Fruit fly (Drosophila melanogaster) whole organism, embryonic: ENCODE data around the gene SuUR.

Experiments
- B-H1 ChIP-seq: fragments of 200-800 bp; sonication (Bioruptor generic); IDR thresholded peaks from 3 replicates; pipeline ENCODE4 v1.3.6; 2022; ENCODE audit warnings: missing biosample characterization, missing genetic modification characterization
- BtbVII ChIP-seq: fragments of 200-800 bp; sonication (Bioruptor generic); optimal IDR thresholded peaks from 3 replicates; lab custom pipeline; 2017; ENCODE audit warnings: missing biosample characterization, mild to moderate bottlenecking, missing genetic modification characterization
- CG10267 ChIP-seq: fragments of 200-800 bp; sonication (Bioruptor generic); optimal IDR thresholded peaks from 2 replicates; lab custom pipeline; 2018; ENCODE audit warnings: missing biosample characterization, mild to moderate bottlenecking, missing genetic modification characterization, moderate library complexity
- CG10543 ChIP-seq: fragments of 200-800 bp; sonication (Bioruptor generic); optimal IDR thresholded peaks from 3 replicates; lab custom pipeline; 2017; ENCODE audit warnings: missing biosample characterization, mild to moderate bottlenecking, missing genetic modification characterization, moderate library complexity
- CG12219 ChIP-seq: fragments of 200-800 bp; sonication (Bioruptor generic); optimal IDR thresholded peaks from 3 replicates; lab custom pipeline; 2018; ENCODE audit warnings: missing biosample characterization, mild to moderate bottlenecking, missing genetic modification characterization
- CG13287 ChIP-seq: fragments of 200-800 bp; sonication (Bioruptor generic); IDR thresholded peaks from 2 replicates; pipeline ENCODE4 v1.3.6; 2022; ENCODE audit warnings: missing biosample characterization, missing genetic modification characterization; ENCODE audit not compliant: partially characterized antibody
- CG13296 ChIP-seq: fragments of 200-800 bp; sonication (Bioruptor generic); optimal IDR thresholded peaks from 3 replicates; lab custom pipeline; 2018; ENCODE audit warnings: missing biosample characterization, mild to moderate bottlenecking, missing genetic modification characterization
- CG13894 ChIP-seq: fragments of 200-800 bp; sonication (Bioruptor generic); optimal IDR thresholded peaks from 3 replicates; lab custom pipeline; 2018; ENCODE audit warnings: missing biosample characterization, mild to moderate bottlenecking, missing genetic modification characterization, moderate library complexity
- CG14667 ChIP-seq: fragments of 200-800 bp; sonication (Bioruptor generic); IDR thresholded peaks from 2 replicates; pipeline ENCODE4 v1.3.6; 2022; ENCODE audit warnings: missing biosample characterization, missing genetic modification characterization
- CG14860 ChIP-seq: fragments of 200-800 bp; sonication (Bioruptor generic); IDR thresholded peaks from 3 replicates; pipeline ENCODE4 v1.3.6; 2022; ENCODE audit warnings: missing biosample characterization, missing genetic modification characterization; ENCODE audit not compliant: partially characterized antibody
- CG15269 ChIP-seq: fragments of 200-800 bp; sonication (Bioruptor generic); optimal IDR thresholded peaks from 2 replicates; lab custom pipeline; 2018; ENCODE audit warnings: missing biosample characterization, mild to moderate bottlenecking, missing genetic modification characterization, moderate library complexity
- CG16813 ChIP-seq: fragments of 200-800 bp; sonication (Bioruptor generic); IDR thresholded peaks from 3 replicates; pipeline ENCODE4 v1.3.6; 2022; ENCODE audit warnings: missing biosample characterization, missing genetic modification characterization; ENCODE audit not compliant: partially characterized antibody
- CG17385 ChIP-seq: fragments of 200-800 bp; sonication (Bioruptor generic); optimal IDR thresholded peaks from 3 replicates; lab custom pipeline; 2018; ENCODE audit warnings: missing biosample characterization, mild to moderate bottlenecking, missing genetic modification characterization
- CG31441 ChIP-seq: fragments of 200-800 bp; sonication (Bioruptor generic); IDR thresholded peaks from 2 replicates; pipeline ENCODE4 v1.3.6; 2022; ENCODE audit warnings: missing biosample characterization, missing genetic modification characterization
- CG32532 ChIP-seq: fragments of 200-800 bp; sonication (Bioruptor generic); IDR thresholded peaks from 2 replicates; pipeline ENCODE4 v1.3.6; 2022; ENCODE audit warnings: missing biosample characterization, missing genetic modification characterization
- CG32772 ChIP-seq: fragments of 200-800 bp; sonication (Bioruptor generic); IDR thresholded peaks from 2 replicates; pipeline ENCODE4 v1.3.6; 2022; ENCODE audit warnings: missing biosample characterization, missing genetic modification characterization
- CG4360 ChIP-seq: fragments of 200-800 bp; sonication (Bioruptor generic); IDR thresholded peaks from 2 replicates; pipeline ENCODE4 v1.3.6; 2022; ENCODE audit warnings: missing biosample characterization, missing genetic modification characterization
- CG6254 ChIP-seq: fragments of 200-800 bp; sonication (Bioruptor generic); optimal IDR thresholded peaks from 3 replicates; lab custom pipeline; 2017; ENCODE audit warnings: mild to moderate bottlenecking, missing biosample characterization, missing genetic modification reagents, missing genetic modification characterization
- CG6813 ChIP-seq: fragments of 200-800 bp; sonication (Bioruptor generic); optimal IDR thresholded peaks from 2 replicates; lab custom pipeline; 2017; ENCODE audit warnings: missing biosample characterization, missing genetic modification characterization, mild to moderate bottlenecking, moderate library complexity, missing genetic modification reagents
- CG7556 ChIP-seq: fragments of 200-800 bp; sonication (Bioruptor generic); optimal IDR thresholded peaks from 2 replicates; lab custom pipeline; 2017; ENCODE audit warnings: missing biosample characterization, mild to moderate bottlenecking, missing genetic modification characterization
- CG9609 ChIP-seq: fragments of 200-800 bp; sonication (Bioruptor generic); optimal IDR thresholded peaks from 3 replicates; lab custom pipeline; 2016; ENCODE audit warnings: missing biosample characterization, missing genetic modification characterization
- D ChIP-seq, 2 experiments: fragments of 200-800 bp in 1 of 2; fragments of >200 bp in 1 of 2; sonication (Bioruptor generic) in 1 of 2; optimal IDR thresholded peaks; 2 replicates in 1 of 2; 3 replicates in 1 of 2; lab custom pipeline; 2017; ENCODE audit warnings: mild to moderate bottlenecking in 1 of 2, missing biosample characterization in 1 of 2, missing genetic modification characterization in 1 of 2, missing genetic modification reagents in 1 of 2
- D19A ChIP-seq: fragments of 200-800 bp; optimal IDR thresholded peaks from 3 replicates; lab custom pipeline; 2019; ENCODE audit warnings: missing biosample characterization, mild to moderate bottlenecking, missing genetic modification characterization, moderate library complexity
- HLH3B ChIP-seq: fragments of 200-800 bp; sonication (Bioruptor generic); IDR thresholded peaks from 2 replicates; pipeline ENCODE4 v1.3.6; 2022; ENCODE audit warnings: missing biosample characterization, missing genetic modification characterization
- HLH54F ChIP-seq: fragments of 200-800 bp; sonication (Bioruptor generic); optimal IDR thresholded peaks from 3 replicates; lab custom pipeline; 2016; ENCODE audit warnings: missing biosample characterization, missing genetic modification characterization
- HLHmδ ChIP-seq: fragments of 200-800 bp; sonication (Bioruptor generic); optimal IDR thresholded peaks from 2 replicates; lab custom pipeline; 2018; ENCODE audit warnings: missing biosample characterization, mild to moderate bottlenecking, missing genetic modification characterization, moderate library complexity
- Hr51 ChIP-seq, 2 experiments: fragments of 200-800 bp; sonication (Bioruptor generic); optimal IDR thresholded peaks; 2 replicates in 1 of 2; 3 replicates in 1 of 2; lab custom pipeline; 2016 to 2018; ENCODE audit warnings: missing biosample characterization in 2 of 2, missing genetic modification characterization in 2 of 2, mild to moderate bottlenecking in 1 of 2, moderate library complexity in 1 of 2
- MBD-R2 ChIP-seq: fragments of 200-800 bp; sonication (Bioruptor generic); IDR thresholded peaks from 2 replicates; pipeline ENCODE4 v1.3.6; 2022; ENCODE audit warnings: missing biosample characterization, missing genetic modification characterization
- Mad ChIP-seq: fragments of 200-800 bp; sonication (Bioruptor generic); optimal IDR thresholded peaks from 2 replicates; lab custom pipeline; 2016; ENCODE audit warnings: missing biosample characterization, missing genetic modification characterization
- NC2α ChIP-seq: fragments of 200-800 bp; sonication (Bioruptor generic); optimal IDR thresholded peaks from 2 replicates; lab custom pipeline; 2016; ENCODE audit warnings: missing biosample characterization, missing genetic modification characterization
- Nf-YC ChIP-seq: fragments of 200-800 bp; optimal IDR thresholded peaks from 3 replicates; lab custom pipeline; 2019; ENCODE audit warnings: missing biosample characterization, mild to moderate bottlenecking, missing genetic modification characterization, moderate library complexity
- Six4 ChIP-seq: fragments of 200-800 bp; sonication (Bioruptor generic); optimal IDR thresholded peaks from 2 replicates; lab custom pipeline; 2016; ENCODE audit warnings: missing biosample characterization, missing genetic modification characterization
- Spps ChIP-seq: fragments of 200-800 bp; sonication (Bioruptor generic); optimal IDR thresholded peaks from 2 replicates; lab custom pipeline; 2018; ENCODE audit warnings: missing biosample characterization, mild to moderate bottlenecking, missing genetic modification characterization
- abd-A ChIP-seq: fragments of 200-800 bp; sonication (Bioruptor generic); optimal IDR thresholded peaks from 3 replicates; lab custom pipeline; 2019; ENCODE audit warnings: missing biosample characterization, mild to moderate bottlenecking, missing genetic modification characterization, moderate library complexity
- ap ChIP-seq: fragments of 200-800 bp; sonication (Bioruptor generic); IDR thresholded peaks from 2 replicates; pipeline ENCODE4 v1.3.6; 2022; ENCODE audit warnings: missing biosample characterization, missing genetic modification characterization
- chn ChIP-seq: fragments of 200-800 bp; sonication (Bioruptor generic); optimal IDR thresholded peaks from 2 replicates; lab custom pipeline; 2016; ENCODE audit warnings: missing biosample characterization, missing genetic modification characterization
- ci ChIP-seq: fragments of 200-800 bp; sonication (Bioruptor generic); IDR thresholded peaks from 3 replicates; pipeline ENCODE4 v1.3.6; 2022; ENCODE audit warnings: missing biosample characterization, missing genetic modification characterization
- esg ChIP-seq: fragments of 200-800 bp; sonication (Bioruptor generic); conservative IDR thresholded peaks from 2 replicates; pipeline ENCODE4 v1.3.6; 2022; ENCODE audit warnings: missing biosample characterization, missing genetic modification characterization
- eve ChIP-seq, 2 experiments: fragments of >200 bp; optimal IDR thresholded peaks; 2 replicates each; lab custom pipeline; 2017; ENCODE audit warnings: missing biosample characterization in 2 of 2, missing genetic modification characterization in 2 of 2
- ftz-f1 ChIP-seq: fragments of 200-800 bp; sonication (Bioruptor generic); optimal IDR thresholded peaks from 2 replicates; lab custom pipeline; 2016; ENCODE audit warnings: missing biosample characterization, missing genetic modification characterization
- hb ChIP-seq: fragments of 200-800 bp; sonication (Bioruptor generic); IDR thresholded peaks from 3 replicates; pipeline ENCODE4 v1.3.6; 2022; ENCODE audit warnings: missing biosample characterization, missing genetic modification characterization; ENCODE audit not compliant: partially characterized antibody
- lilli ChIP-seq: fragments of 200-800 bp; sonication (Bioruptor generic); optimal IDR thresholded peaks from 3 replicates; lab custom pipeline; 2016; ENCODE audit warnings: missing biosample characterization, missing genetic modification characterization
- otp ChIP-seq: fragments of 200-800 bp; sonication (Bioruptor generic); IDR thresholded peaks from 3 replicates; pipeline ENCODE4, ENCODE4 v1.3.6; 2022; ENCODE audit warnings: missing biosample characterization, missing genetic modification characterization
- pzg ChIP-seq: fragments of 200-800 bp; sonication (Bioruptor generic); optimal IDR thresholded peaks from 3 replicates; lab custom pipeline; 2018; ENCODE audit warnings: missing biosample characterization, mild to moderate bottlenecking, missing genetic modification characterization, moderate library complexity
- sens ChIP-seq: fragments of 200-800 bp; sonication (Bioruptor generic); peaks from one replicate; lab custom pipeline; 2016; ENCODE audit warnings: missing biosample characterization, missing genetic modification characterization
- seq ChIP-seq: fragments of 200-800 bp; sonication (Bioruptor generic); IDR thresholded peaks from 2 replicates; pipeline ENCODE4 v1.3.6; 2022; ENCODE audit warnings: missing biosample characterization, missing genetic modification characterization
- stwl ChIP-seq: fragments of 200-800 bp; sonication (Bioruptor generic); optimal IDR thresholded peaks from 3 replicates; lab custom pipeline; 2018; ENCODE audit warnings: missing biosample characterization, mild to moderate bottlenecking, missing genetic modification characterization, moderate library complexity
- trem ChIP-seq: fragments of 200-800 bp; optimal IDR thresholded peaks from 3 replicates; lab custom pipeline; 2019; ENCODE audit warnings: missing biosample characterization, mild to moderate bottlenecking, missing genetic modification characterization, moderate library complexity
- z ChIP-seq: fragments of 200-800 bp; sonication (Bioruptor generic); IDR thresholded peaks from 3 replicates; pipeline ENCODE4 v1.3.6; 2022; ENCODE audit warnings: missing biosample characterization, missing genetic modification characterization

The SuUR gene

DNA sequence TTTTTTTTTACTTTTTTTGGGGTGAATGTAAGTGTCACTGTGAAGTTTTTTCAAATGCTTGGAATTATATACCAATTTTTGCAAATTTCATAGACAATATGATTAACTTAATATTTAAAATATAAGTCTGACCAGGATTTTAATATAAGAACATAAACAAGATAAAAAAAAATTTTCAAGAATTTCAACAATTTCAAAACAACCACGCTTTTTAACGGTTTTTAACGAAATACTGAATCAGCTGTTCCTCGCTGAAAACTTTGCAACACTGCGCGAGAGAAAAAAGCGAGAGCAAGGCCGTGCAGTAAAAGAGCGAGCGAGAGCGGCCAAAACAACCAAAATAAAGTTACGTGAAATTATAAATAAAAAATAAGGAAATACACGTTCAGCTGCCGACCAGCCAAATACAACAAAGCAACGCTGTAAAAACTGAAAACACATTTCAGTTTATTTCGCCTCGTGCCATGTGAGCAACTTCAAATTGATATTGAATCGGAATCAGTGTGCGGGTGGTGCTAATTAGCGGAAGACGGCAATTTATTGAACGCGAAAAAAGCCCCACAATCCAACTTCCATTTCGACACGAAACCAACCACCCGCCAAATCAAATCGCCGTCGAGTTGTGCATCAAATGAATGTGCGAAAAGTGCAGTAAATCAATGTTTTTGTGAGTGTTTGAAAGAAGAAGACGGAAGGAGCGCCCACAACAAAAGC lies 31.6 kb downstream of the SuUR start, which contains the start of the genes CG46439, Iyd and CG33947 (continued):
- TF ChIP-seq NC2α (GFP tag; lab: Kevin White, UChicago) (no peak), CG16813 (GFP tag; lab: Robert Waterston, UW) (0 out of 3 replicates have a peak, but pooled peaks have one; percentile 16), pzg (GFP tag; lab: Kevin White, UChicago) (peak; percentile 37), BtbVII (peak; percentile 20), CG4360 (GFP tag; lab: Robert Waterston, UW) (peak; percentile 38; the same call in 1 of the 2 replicates), stwl (tag; lab: Kevin White, UChicago) (peak; percentile 70), CG12219 (GFP tag; lab: Kevin White, UChicago) (no peak), CG9609 (GFP tag; lab: Kevin White, UChicago) (no peak), chn (GFP tag; lab: Kevin White, UChicago) (peak; percentile 4), ftz-f1 (GFP tag; lab: Kevin White, UChicago) (peak; percentile 82), CG15269 (tag; lab: Kevin White, UChicago) (peak; percentile 32), CG13287 (GFP tag; lab: Robert Waterston, UW) (peak; percentile 50), CG10543 (peak; percentile 25), CG32532 (GFP tag; lab: Robert Waterston, UW) (peak; percentile 42; the same call in 1 of the 2 replicates), trem (tag; lab: Kevin White, UChicago) (peak; percentile 18), CG14860 (GFP tag; lab: Robert Waterston, UW) (no peak), Six4 (GFP tag; lab: Kevin White, UChicago) (no peak), HLHmδ (GFP tag; lab: Kevin White, UChicago) (no peak), CG13296 (GFP tag; lab: Kevin White, UChicago) (peak; percentile 38), CG6813 (GFP tag; lab: Kevin White, UChicago) (no peak), Nf-YC (tag; lab: Kevin White, UChicago) (peak; percentile 13), D19A (no peak), CG7556 (GFP tag; lab: Kevin White, UChicago) (peak; percentile 24), CG31441 (GFP tag; lab: Robert Waterston, UW) (no peak), CG13894 (tag; lab: Kevin White, UChicago) (no peak), B-H1 (GFP tag; lab: Robert Waterston, UW) (no peak), ap (GFP tag; lab: Robert Waterston, UW) (no peak), CG14667 (GFP tag; lab: Robert Waterston, UW) (no peak), Mad (GFP tag; lab: Kevin White, UChicago) (no peak), eve (GFP tag; optimal IDR thresholded peaks at IDR 0.05; lab: Kevin White, UChicago) (no peak), Spps (tag; lab: Kevin White, UChicago) (no peak), seq (GFP tag; lab: Robert Waterston, UW) (no peak), z (GFP tag; lab: Robert Waterston, UW) (no peak), abd-A (peak; percentile 38), esg (no peak), sens (peak; percentile 82), D (optimal IDR thresholded peaks at IDR 0.05; lab: Kevin White, UChicago) (no peak), D (GFP tag; optimal IDR thresholded peaks at IDR 0.05; lab: Kevin White, UChicago) (no peak), Hr51 (GFP tag; optimal IDR thresholded peaks at IDR 0.05; lab: Kevin White, UChicago) (peak in 1 of 2 experiments; percentile 12), HLH3B (GFP tag; lab: Robert Waterston, UW) (no peak), CG17385 (GFP tag; lab: Kevin White, UChicago) (peak; percentile 80), HLH54F (GFP tag; lab: Kevin White, UChicago) (peak; percentile 0), CG10267 (tag; lab: Kevin White, UChicago) (peak; percentile 95), hb (GFP tag; lab: Robert Waterston, UW) (no peak), otp (no peak), ci (GFP tag; lab: Robert Waterston, UW) (peak; percentile 4; the same call in 1 of the 3 replicates), CG32772 (no peak), lilli (no peak), MBD-R2 (GFP tag; lab: Robert Waterston, UW) (peak; percentile 28; the same call in 1 of the 2 replicates), CG6254 (GFP tag; lab: Kevin White, UChicago) (no peak)
